Worm (Caenorhabditis elegans) whole organism, L4/young adult: ENCODE results near the gene srh-277.

Experiments used
- dao-5 ChIP-seq: sonication (generic microtip); optimal IDR thresholded peaks from 2 replicates; lab custom pipeline; 2016; ENCODE audit warnings: missing genotype, missing genetic modification characterization, moderate library complexity, missing compliant biosample characterization
- him-1 ChIP-seq: sonication (generic microtip); optimal IDR thresholded peaks from 2 replicates; lab custom pipeline; 2016; ENCODE audit warnings: missing genotype, missing genetic modification reagents, missing genetic modification characterization, missing compliant biosample characterization

ce11 chrV:16180350-16180749, 2.7 kb upstream of the srh-277 start, which contains the start of gene str-106:
- no peak for TF ChIP-seq him-1 (tag; lab: Kevin White, UChicago)
- TF ChIP-seq dao-5 = no peak
